Worm (Caenorhabditis elegans) whole organism, L2 larva: Measurements from ENCODE around the gene egl-27.

Experiments used
- C34F6.9 ChIP-seq: fragments of 150-350 bp; optimal IDR thresholded peaks from 2 replicates; lab custom pipeline; 2014; ENCODE audit warnings: missing biosample characterization, missing genetic modification characterization
- F13H6.1 ChIP-seq: sonication (generic microtip); optimal IDR thresholded peaks from 2 replicates; lab custom pipeline; 2016; ENCODE audit warnings: missing genetic modification characterization, missing compliant biosample characterization
- R02D3.7 ChIP-seq: fragments of 150-350 bp; optimal IDR thresholded peaks from 2 replicates; lab custom pipeline; 2014; ENCODE audit warnings: missing biosample characterization, missing genetic modification characterization
- Y55F3AM.14 ChIP-seq: fragments of 200-800 bp; sonication (Bioruptor generic); optimal IDR thresholded peaks from 2 replicates; lab custom pipeline; 2018; ENCODE audit warnings: mild to moderate bottlenecking, missing genetic modification characterization, missing compliant biosample characterization
- ZK546.5 ChIP-seq: sonication (generic microtip); optimal IDR thresholded peaks from 2 replicates; lab custom pipeline; 2017; ENCODE audit warnings: missing biosample characterization, missing genetic modification characterization
- alr-1 ChIP-seq: fragments of 150-350 bp; optimal IDR thresholded peaks from 2 replicates; lab custom pipeline; 2014; ENCODE audit warnings: missing biosample characterization, missing genetic modification characterization
- aly-2 ChIP-seq: fragments of 150-350 bp; optimal IDR thresholded peaks from 2 replicates; lab custom pipeline; 2014; ENCODE audit warnings: missing biosample characterization, missing genetic modification characterization
- ama-1 ChIP-seq: fragments of 150-350 bp; optimal IDR thresholded peaks from 2 replicates; lab custom pipeline; 2018; ENCODE audit warnings: inconsistent platforms
- blmp-1 ChIP-seq: sonication (generic microtip); optimal IDR thresholded peaks from 2 replicates; lab custom pipeline; 2017; ENCODE audit warnings: missing genetic modification characterization, mild to moderate bottlenecking, missing compliant biosample characterization, antibody characterized with exemption, moderate library complexity; ENCODE audit not compliant: insufficient read depth
- crh-2 ChIP-seq: sonication (generic microtip); optimal IDR thresholded peaks from 2 replicates; lab custom pipeline; 2017; ENCODE audit warnings: missing biosample characterization, missing genetic modification characterization
- dmd-4 ChIP-seq: sonication (generic microtip); optimal IDR thresholded peaks from 2 replicates; lab custom pipeline; 2017; ENCODE audit warnings: missing biosample characterization, missing genetic modification characterization
- egl-27 ChIP-seq: sonication (generic microtip); optimal IDR thresholded peaks from 3 replicates; lab custom pipeline; 2017; ENCODE audit warnings: missing biosample characterization, missing genetic modification reagents, missing genetic modification characterization
- fos-1 ChIP-seq: fragments of 150-350 bp; optimal IDR thresholded peaks from 2 replicates; lab custom pipeline; 2014; ENCODE audit warnings: missing biosample characterization, missing genetic modification characterization
- gmeb-1 ChIP-seq: fragments of 150-350 bp; optimal IDR thresholded peaks from 2 replicates; lab custom pipeline; 2014; ENCODE audit warnings: missing biosample characterization, missing genetic modification characterization
- lin-13 ChIP-seq: fragments of 150-350 bp; optimal IDR thresholded peaks from 2 replicates; lab custom pipeline; 2014; ENCODE audit warnings: missing biosample characterization, missing genetic modification reagents, missing genetic modification characterization
- lsy-2 ChIP-seq, 2 experiments: fragments of 150-350 bp in 1 of 2; sonication (generic microtip) in 1 of 2; optimal IDR thresholded peaks; 2 replicates each; lab custom pipeline; 2014 to 2017; ENCODE audit warnings: missing biosample characterization in 2 of 2, missing genetic modification characterization in 2 of 2
- mab-5 ChIP-seq: fragments of 150-350 bp; optimal IDR thresholded peaks from 2 replicates; lab custom pipeline; 2014; ENCODE audit warnings: missing biosample characterization, missing genetic modification characterization
- mbf-1 ChIP-seq: sonication (generic microtip); optimal IDR thresholded peaks from 2 replicates; lab custom pipeline; 2017; ENCODE audit warnings: missing biosample characterization, missing genetic modification characterization
- nhr-11 ChIP-seq: fragments of 150-350 bp; optimal IDR thresholded peaks from 2 replicates; lab custom pipeline; 2014; ENCODE audit warnings: missing biosample characterization, missing genetic modification characterization
- nhr-12 ChIP-seq: fragments of 150-350 bp; optimal IDR thresholded peaks from 2 replicates; lab custom pipeline; 2014; ENCODE audit warnings: missing biosample characterization, missing genetic modification characterization
- nhr-129 ChIP-seq: fragments of 150-350 bp; optimal IDR thresholded peaks from 2 replicates; lab custom pipeline; 2014; ENCODE audit warnings: missing biosample characterization, missing genetic modification characterization
- nhr-21 ChIP-seq: fragments of 150-350 bp; optimal IDR thresholded peaks from 2 replicates; lab custom pipeline; 2014; ENCODE audit warnings: missing biosample characterization, missing genetic modification characterization
- nhr-237 ChIP-seq: fragments of 150-350 bp; optimal IDR thresholded peaks from 2 replicates; lab custom pipeline; 2014; ENCODE audit warnings: missing biosample characterization, missing genetic modification characterization
- nhr-25 ChIP-seq: fragments of 150-350 bp; sonication (generic microtip); optimal IDR thresholded peaks from 3 replicates; lab custom pipeline; 2014; ENCODE audit warnings: missing biosample characterization, missing genetic modification characterization
- nhr-6 ChIP-seq: fragments of 150-350 bp; optimal IDR thresholded peaks from 2 replicates; lab custom pipeline; 2014; ENCODE audit warnings: missing biosample characterization, missing genetic modification characterization
- sem-4 ChIP-seq: fragments of 150-350 bp; optimal IDR thresholded peaks from 2 replicates; lab custom pipeline; 2014; ENCODE audit warnings: missing biosample characterization, missing genetic modification reagents, missing genetic modification characterization
- skn-1 ChIP-seq: sonication (generic microtip); optimal IDR thresholded peaks from 2 replicates; lab custom pipeline; 2017; ENCODE audit warnings: missing biosample characterization, missing genetic modification characterization
- sma-3 ChIP-seq: sonication (generic microtip); optimal IDR thresholded peaks from 2 replicates; lab custom pipeline; 2016; ENCODE audit warnings: missing genetic modification reagents, missing genetic modification characterization, missing compliant biosample characterization
- sma-9 ChIP-seq, 2 experiments: fragments of 150-350 bp in 1 of 2; sonication (generic microtip) in 1 of 2; optimal IDR thresholded peaks; 2 replicates each; lab custom pipeline; 2014 to 2016; ENCODE audit warnings: missing genetic modification characterization in 2 of 2, mild to moderate bottlenecking in 1 of 2, missing biosample characterization in 1 of 2, missing compliant biosample characterization in 1 of 2, missing genetic modification reagents in 1 of 2, moderate library complexity in 1 of 2
- snpc-4 ChIP-seq: fragments of 150-350 bp; optimal IDR thresholded peaks from 2 replicates; lab custom pipeline; 2014; ENCODE audit warnings: missing biosample characterization, missing genetic modification characterization
- unc-39 ChIP-seq: fragments of 150-350 bp; optimal IDR thresholded peaks from 2 replicates; lab custom pipeline; 2014; ENCODE audit warnings: missing biosample characterization, missing genetic modification characterization
- unc-55 ChIP-seq: fragments of 150-350 bp; sonication (generic microtip); optimal IDR thresholded peaks from 3 replicates; lab custom pipeline; 2014; ENCODE audit warnings: missing biosample characterization, missing genetic modification reagents, missing genetic modification characterization
- zag-1 ChIP-seq: fragments of 150-350 bp; optimal IDR thresholded peaks from 2 replicates; lab custom pipeline; 2014; ENCODE audit warnings: missing biosample characterization, missing genetic modification characterization
- ztf-1 ChIP-seq: fragments of 200-800 bp; sonication (Bioruptor generic); conservative IDR thresholded peaks from 2 replicates; pipeline ENCODE4 v1.3.6; 2022; ENCODE audit warnings: missing genetic modification characterization, missing compliant biosample characterization
- ztf-4 ChIP-seq: fragments of 150-350 bp; optimal IDR thresholded peaks from 2 replicates; lab custom pipeline; 2014; ENCODE audit warnings: missing biosample characterization, missing genetic modification characterization

Gene egl-27

DNA sequence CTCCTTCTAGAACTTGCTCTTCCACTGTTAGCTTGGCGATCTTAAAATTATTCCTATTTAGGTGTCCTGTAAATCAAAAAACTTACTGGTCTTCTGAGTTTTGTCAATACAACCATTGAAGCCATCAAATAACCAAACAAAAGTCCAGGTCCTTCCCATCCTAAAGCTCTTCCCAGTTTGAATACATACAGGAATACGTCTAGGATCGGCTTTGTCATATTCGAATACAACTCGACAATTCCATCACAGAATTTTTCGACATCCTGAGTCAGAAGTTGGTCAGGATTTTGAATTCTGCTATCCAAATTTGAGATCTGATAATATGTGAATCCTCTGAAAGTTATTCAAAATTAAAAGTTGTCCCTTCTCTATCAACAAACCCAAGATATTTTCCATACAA lies 47.5 kb downstream of the egl-27 start:
- TF ChIP-seq dmd-4 (tag; lab: Kevin White, UChicago) (no peak), ztf-1 (GFP tag; lab: Robert Waterston, UW) (no peak), nhr-11 (tag; lab: Kevin White, UChicago) (no peak), nhr-6 (tag; lab: Kevin White, UChicago) (no peak), F13H6.1 (no peak), R02D3.7 (tag; lab: Kevin White, UChicago) (no peak), aly-2 (no peak)

DNA sequence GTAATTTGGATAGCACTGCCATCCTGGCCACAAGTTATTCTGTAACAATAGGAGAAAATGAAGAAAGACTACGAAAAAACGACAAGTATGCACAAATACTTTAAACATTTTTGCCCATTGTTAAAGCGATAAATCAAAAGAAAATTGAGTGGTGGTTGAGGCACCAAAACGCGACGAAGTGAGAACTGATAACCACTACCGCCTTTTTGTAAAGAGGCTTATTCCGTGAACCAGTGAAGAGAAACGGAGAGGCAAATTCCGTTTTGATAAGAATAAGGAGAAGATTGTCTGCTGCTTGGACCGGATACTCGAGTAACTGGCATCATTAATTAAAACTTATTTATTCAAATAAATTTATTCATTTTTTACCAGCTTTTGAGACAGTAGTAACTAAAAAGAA lies 48.9 kb downstream of the egl-27 start, which contains the start of gene pmp-1:
TSS of gene pmp-1 (minus strand) at position 39 of the 400 bp plus-strand sequence.
- peak; percentile 77 for TF ChIP-seq fos-1 (tag; lab: Kevin White, UChicago)
- TF ChIP-seq ZK546.5, result no peak

DNA sequence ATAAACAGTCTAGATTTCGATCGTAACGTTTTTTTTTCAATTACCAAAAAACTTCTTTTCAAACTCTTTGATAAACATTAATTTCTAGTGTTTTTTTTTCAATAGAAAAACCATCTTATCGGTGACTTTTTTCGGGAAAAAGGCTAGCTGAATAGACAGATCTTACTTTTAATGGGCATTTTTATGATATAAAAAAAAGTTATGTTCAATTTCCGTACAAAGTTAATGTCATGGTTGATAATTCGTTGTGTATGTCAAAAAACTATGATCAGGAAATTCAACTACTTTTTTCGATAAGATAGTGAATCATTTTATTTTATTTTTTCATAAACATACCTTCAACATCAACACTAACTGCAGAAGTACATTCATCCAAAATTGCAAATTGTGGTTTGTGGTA lies 49.8 kb downstream of the egl-27 start:
- TF ChIP-seq alr-1 (tag; lab: Kevin White, UChicago), result no peak
- peak; percentile 24 for TF ChIP-seq fos-1 (tag; lab: Kevin White, UChicago)
- TF ChIP-seq, all 48 proteins: peak for 1

DNA sequence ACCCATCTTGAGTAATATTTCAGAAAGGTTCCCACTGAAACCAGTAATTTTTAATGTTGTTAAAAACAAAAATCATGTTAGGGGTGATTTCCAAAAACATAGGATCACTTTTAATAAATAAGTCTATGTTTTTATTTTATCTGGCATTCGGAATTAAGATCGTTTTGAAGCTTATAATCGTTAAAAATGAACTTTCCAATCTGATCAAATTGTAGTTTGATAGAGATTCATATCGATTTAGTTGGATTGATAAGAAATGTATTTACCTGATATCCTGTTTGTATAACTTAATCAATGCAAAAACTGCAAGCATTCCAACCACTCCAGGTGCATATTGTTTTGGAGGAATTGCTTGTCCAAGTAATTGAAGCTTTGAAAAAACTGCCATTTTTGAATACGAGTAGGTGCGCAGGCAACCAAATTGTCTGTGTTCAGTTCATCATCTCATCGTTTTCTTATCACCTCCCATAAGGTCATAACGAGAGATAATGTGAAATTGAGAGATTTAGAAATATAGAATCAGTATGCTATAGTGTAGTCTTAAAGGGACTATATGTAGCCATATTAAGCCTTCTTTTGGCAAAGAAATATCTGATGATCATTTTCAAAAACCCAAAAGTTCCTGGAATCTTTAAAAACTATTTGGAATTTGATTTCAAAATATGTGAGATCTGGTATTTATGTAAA lies 52.7 kb downstream of the egl-27 start, which contains the start of gene pmp-2:
TSS of gene pmp-2 (minus strand) at position 487 of the 687 bp plus-strand sequence.
- TF ChIP-seq nhr-6 (tag; lab: Kevin White, UChicago) (no peak), fos-1 (tag; lab: Kevin White, UChicago) (peak; percentile 33), nhr-129 (tag; lab: Kevin White, UChicago) (peak; percentile 5)

- TF ChIP-seq nhr-129 (tag; lab: Kevin White, UChicago) (peak; percentile 36), ztf-4 (tag; lab: Kevin White, UChicago) (peak; percentile 89), skn-1 (no peak), lin-13 (peak; percentile 68), nhr-6 (tag; lab: Kevin White, UChicago) (peak; percentile 46), zag-1 (tag; lab: Kevin White, UChicago) (no peak), egl-27 (no peak), crh-2 (peak; percentile 79), unc-39 (tag; lab: Kevin White, UChicago) (no peak), sma-9 (GFP tag; optimal IDR thresholded peaks at IDR 0.05; lab: Kevin White, UChicago) (peak; percentile 49), sma-9 (tag; optimal IDR thresholded peaks at IDR 0.05; lab: Kevin White, UChicago) (no peak), nhr-237 (tag; lab: Kevin White, UChicago) (no peak), snpc-4 (tag; lab: Kevin White, UChicago) (no peak), unc-55 (GFP tag; lab: Kevin White, UChicago) (peak; percentile 18), sem-4 (peak; percentile 32), mbf-1 (tag; lab: Kevin White, UChicago) (no peak), lsy-2 (tag; optimal IDR thresholded peaks at IDR 0.05; lab: Kevin White, UChicago) (peak in 1 of 2 experiments; percentile 74), nhr-25 (tag; lab: Kevin White, UChicago) (peak; percentile 25), nhr-21 (no peak), gmeb-1 (peak; percentile 62), Y55F3AM.14 (GFP tag; lab: Kevin White, UChicago) (peak; percentile 42), mab-5 (tag; lab: Kevin White, UChicago) (peak; percentile 3), C34F6.9 (tag; lab: Kevin White, UChicago) (peak; percentile 16), ZK546.5 (no peak), nhr-12 (tag; lab: Kevin White, UChicago) (no peak), ama-1 (lab: Kevin White, UChicago) (peak; percentile 63), sma-3 (GFP tag; lab: Kevin White, UChicago) (peak; percentile 36), F13H6.1 (peak; percentile 35), blmp-1 (tag; lab: Kevin White, UChicago) (no peak)
These were observed 53.4 kb downstream of the egl-27 start for ce11 chrII:6888211-6888610.
